Fruit fly (Drosophila melanogaster) whole organism, wandering third instar larva: Measurements from ENCODE around the gene c12.1.

Experiments used
- Abd-B ChIP-seq: fragments of >200 bp; optimal IDR thresholded peaks from 2 replicates; lab custom pipeline; 2017; ENCODE audit warnings: missing biosample characterization, missing genetic modification characterization
- CG32264 ChIP-seq: fragments of 200-800 bp; sonication (Bioruptor generic); optimal IDR thresholded peaks from 2 replicates; lab custom pipeline; 2016; ENCODE audit warnings: missing biosample characterization, missing genetic modification characterization
- CrebA ChIP-seq: fragments of 200-800 bp; sonication (Bioruptor generic); optimal IDR thresholded peaks from 2 replicates; lab custom pipeline; 2016; ENCODE audit warnings: missing biosample characterization, mild to moderate bottlenecking, missing genetic modification characterization, borderline replicate concordance
- Dif ChIP-seq: fragments of 200-275, 200-300 bp; sonication (Bioruptor generic); optimal IDR thresholded peaks from 2 replicates; lab custom pipeline; 2018; ENCODE audit warnings: missing biosample characterization, missing genetic modification characterization; ENCODE audit not compliant: partially characterized antibody
- GATAd ChIP-seq: sonication (Bioruptor generic); optimal IDR thresholded peaks from 2 replicates; lab custom pipeline; 2016; ENCODE audit warnings: missing biosample characterization, missing genetic modification characterization
- HLH106 ChIP-seq: fragments of 200-800 bp; optimal IDR thresholded peaks from 3 replicates; lab custom pipeline; 2019; ENCODE audit warnings: missing biosample characterization, mild to moderate bottlenecking, missing genetic modification characterization, moderate library complexity
- Hr83 ChIP-seq: fragments of 200-300 bp; sonication (Bioruptor generic); optimal IDR thresholded peaks from 2 replicates; lab custom pipeline; 2016; ENCODE audit warnings: missing biosample characterization, mild to moderate bottlenecking, missing genetic modification characterization, moderate library complexity; ENCODE audit not compliant: poor library complexity, severe bottlenecking
- Jra ChIP-seq: sonication (Bioruptor generic); optimal IDR thresholded peaks from 2 replicates; lab custom pipeline; 2016; ENCODE audit warnings: missing biosample characterization, missing genetic modification characterization
- Mio ChIP-seq: sonication (Bioruptor generic); optimal IDR thresholded peaks from 2 replicates; lab custom pipeline; 2016; ENCODE audit warnings: missing biosample characterization, missing genetic modification characterization
- Myc ChIP-seq: fragments of >200 bp; optimal IDR thresholded peaks from 2 replicates; lab custom pipeline; 2017
- N ChIP-seq: fragments of >200 bp; optimal IDR thresholded peaks from 2 replicates; lab custom pipeline; 2018; ENCODE audit warnings: missing biosample characterization, missing external identifiers, missing genetic modification characterization
- OdsH ChIP-seq: fragments of 200-800 bp; sonication (Bioruptor generic); optimal IDR thresholded peaks from 2 replicates; lab custom pipeline; 2016; ENCODE audit warnings: missing biosample characterization, mild to moderate bottlenecking, missing genetic modification characterization
- Rel ChIP-seq, 2 experiments: fragments of 200-800 bp; sonication (Bioruptor generic) in 1 of 2; optimal IDR thresholded peaks; 2 replicates in 1 of 2; 3 replicates in 1 of 2; lab custom pipeline; 2016 to 2019; ENCODE audit warnings: mild to moderate bottlenecking in 2 of 2, missing biosample characterization in 2 of 2, missing genetic modification characterization in 2 of 2, moderate library complexity in 1 of 2
- Sp1 ChIP-seq: fragments of 200-800 bp; sonication (Bioruptor generic); optimal IDR thresholded peaks from 3 replicates; lab custom pipeline; 2019; ENCODE audit warnings: missing biosample characterization, mild to moderate bottlenecking, missing genetic modification characterization, moderate library complexity
- br ChIP-seq: fragments of 200-800 bp; sonication (Bioruptor generic); optimal IDR thresholded peaks from 2 replicates; lab custom pipeline; 2016; ENCODE audit warnings: missing biosample characterization, missing genetic modification characterization
- dl ChIP-seq, 2 experiments: fragments of 175-275, 200-275 bp in 1 of 2; fragments of 200-275 bp in 1 of 2; sonication (Bioruptor generic); optimal IDR thresholded peaks; lab custom pipeline; 2018; ENCODE audit warnings: mild to moderate bottlenecking in 2 of 2, missing biosample characterization in 2 of 2, missing genetic modification characterization in 2 of 2, moderate library complexity in 2 of 2; ENCODE audit not compliant: partially characterized antibody in 2 of 2, insufficient read depth in 1 of 2
- dmrt93B ChIP-seq: fragments of 200-800 bp; sonication (Bioruptor generic); optimal IDR thresholded peaks from 2 replicates; lab custom pipeline; 2018; ENCODE audit warnings: missing biosample characterization, mild to moderate bottlenecking, missing genetic modification characterization
- fru ChIP-seq: fragments of 200-800 bp; sonication (Bioruptor generic); optimal IDR thresholded peaks from 3 replicates; lab custom pipeline; 2016; ENCODE audit warnings: missing biosample characterization, mild to moderate bottlenecking, missing genetic modification characterization
- h ChIP-seq: fragments of 200-800 bp; sonication (Bioruptor generic); optimal IDR thresholded peaks from 3 replicates; lab custom pipeline; 2016; ENCODE audit warnings: missing biosample characterization, mild to moderate bottlenecking, missing genetic modification characterization
- jim ChIP-seq: fragments of 175-275, 200-325 bp; sonication (Bioruptor generic); optimal IDR thresholded peaks from 2 replicates; lab custom pipeline; 2016; ENCODE audit warnings: missing biosample characterization, mild to moderate bottlenecking, missing genetic modification characterization
- lola ChIP-seq: fragments of >200 bp; optimal IDR thresholded peaks from 2 replicates; lab custom pipeline; 2017; ENCODE audit warnings: missing biosample characterization, missing genetic modification characterization
- pan ChIP-seq: fragments of >200 bp; optimal IDR thresholded peaks from 2 replicates; lab custom pipeline; 2017
- psq ChIP-seq: fragments of 200-800 bp; sonication (Bioruptor generic); optimal IDR thresholded peaks from 3 replicates; lab custom pipeline; 2017; ENCODE audit warnings: missing biosample characterization, mild to moderate bottlenecking, missing genetic modification characterization, moderate library complexity
- rgr ChIP-seq: fragments of 200-800 bp; sonication (Bioruptor generic); optimal IDR thresholded peaks from 3 replicates; lab custom pipeline; 2016; ENCODE audit warnings: missing biosample characterization, mild to moderate bottlenecking, missing genetic modification characterization
- sv ChIP-seq: fragments of 200-800 bp; sonication (Bioruptor generic); optimal IDR thresholded peaks from 3 replicates; lab custom pipeline; 2016; ENCODE audit warnings: missing biosample characterization, missing genetic modification characterization
- tai ChIP-seq: sonication (Bioruptor generic); optimal IDR thresholded peaks from 2 replicates; lab custom pipeline; 2016; ENCODE audit warnings: missing biosample characterization, missing genetic modification characterization
- woc ChIP-seq: sonication (Bioruptor generic); optimal IDR thresholded peaks from 2 replicates; lab custom pipeline; 2016; ENCODE audit warnings: missing biosample characterization, mild to moderate bottlenecking, missing genetic modification characterization

Gene c12.1

dm6 chrX:9295518-9295917 lies 23.5 kb downstream of the c12.1 start:
- TF ChIP-seq sv (GFP tag; lab: Kevin White, UChicago) (no peak), dl (GFP tag; optimal IDR thresholded peaks at IDR 0.05; lab: Kevin White, UChicago; ENCODE audit: insufficient read depth in 1 of 2, partially characterized antibody in 2 of 2) (no peak), tai (GFP tag; lab: Kevin White, UChicago) (no peak), rgr (GFP tag; lab: Kevin White, UChicago) (no peak), h (GFP tag; lab: Kevin White, UChicago) (peak; percentile 9), lola (no peak), CG32264 (GFP tag; lab: Kevin White, UChicago) (no peak), GATAd (no peak)

- TF ChIP-seq psq (GFP tag; lab: Kevin White, UChicago), result no peak
- TF ChIP-seq Mio (GFP tag; lab: Kevin White, UChicago), result no peak
- TF ChIP-seq lola, result no peak
- no peak for TF ChIP-seq rgr (GFP tag; lab: Kevin White, UChicago)
- no peak for TF ChIP-seq dmrt93B
- TF ChIP-seq Hr83 (GFP tag; lab: Kevin White, UChicago), result no peak
- no peak for TF ChIP-seq pan (lab: Kevin White, UChicago)
- TF ChIP-seq Dif (GFP tag; lab: Kevin White, UChicago), result no peak
- TF ChIP-seq CG32264 (GFP tag; lab: Kevin White, UChicago), result no peak
- no peak for TF ChIP-seq sv (GFP tag; lab: Kevin White, UChicago)
- TF ChIP-seq fru (GFP tag; lab: Kevin White, UChicago), result no peak
- no peak for TF ChIP-seq woc
- TF ChIP-seq CrebA (GFP tag; lab: Kevin White, UChicago), result no peak
- no peak for TF ChIP-seq h (GFP tag; lab: Kevin White, UChicago)
- TF ChIP-seq Myc (lab: Kevin White, UChicago), result no peak
- no peak for TF ChIP-seq Abd-B (GFP tag; lab: Kevin White, UChicago)
- no peak for TF ChIP-seq Sp1 (GFP tag; lab: Kevin White, UChicago)
- no peak for TF ChIP-seq jim (GFP tag; lab: Kevin White, UChicago)
- TF ChIP-seq N (GFP tag; lab: Kevin White, UChicago), result no peak
- TF ChIP-seq, all 38 proteins: peak for 0
These were observed 27.8 kb downstream of the c12.1 start for dm6 chrX:9291270-9291669.

- TF ChIP-seq CG32264 (GFP tag; lab: Kevin White, UChicago) (no peak), br (no peak)
These were observed 32.6 kb downstream of the c12.1 start for dm6 chrX:9286386-9286785.

dm6 chrX:9284024-9284738 lies 34.8 kb downstream of the c12.1 start, which contains the start of gene lz:
Gene lz (plus strand): TSS chrX:9284649.
- TF ChIP-seq dl (GFP tag; optimal IDR thresholded peaks at IDR 0.05; lab: Kevin White, UChicago; ENCODE audit: insufficient read depth in 1 of 2, partially characterized antibody in 2 of 2), result peak; percentile 44 to 52
- TF ChIP-seq HLH106 (tag; lab: Kevin White, UChicago), result no peak
- peak; percentile 80 for TF ChIP-seq Dif (GFP tag; lab: Kevin White, UChicago)
- no peak for TF ChIP-seq Jra

dm6 chrX:9282783-9283289 lies 36.2 kb downstream of the c12.1 start, which contains the start of gene c11.1:
Gene c11.1 (minus strand): TSS chrX:9283117.
- peak; percentile 3 for TF ChIP-seq h (GFP tag; lab: Kevin White, UChicago)
- TF ChIP-seq Sp1 (GFP tag; lab: Kevin White, UChicago), result peak; percentile 0
- no peak for TF ChIP-seq OdsH (GFP tag; lab: Kevin White, UChicago)
- TF ChIP-seq rgr (GFP tag; lab: Kevin White, UChicago), result no peak
- peak; percentile 43 for TF ChIP-seq Myc (lab: Kevin White, UChicago)
- TF ChIP-seq Rel (GFP tag; optimal IDR thresholded peaks at IDR 0.05; lab: Kevin White, UChicago), result no peak
- TF ChIP-seq Rel (tag; optimal IDR thresholded peaks at IDR 0.05; lab: Kevin White, UChicago), result peak; percentile 91
